Fruit fly (Drosophila melanogaster) whole organism, embryonic: Measurements from ENCODE around the gene mRpL32.

Experiments used
- Abd-B ChIP-seq: fragments of 200-800 bp; sonication (Bioruptor generic); optimal IDR thresholded peaks from 2 replicates; lab custom pipeline; 2018; ENCODE audit warnings: missing biosample characterization, mild to moderate bottlenecking, missing genetic modification characterization, moderate library complexity
- BEAF-32 ChIP-seq: fragments of 200-800 bp; sonication (Bioruptor generic); optimal IDR thresholded peaks from 3 replicates; lab custom pipeline; 2017; ENCODE audit warnings: missing biosample characterization, missing genetic modification characterization, mild to moderate bottlenecking, moderate library complexity, missing genetic modification reagents
- CG11085 ChIP-seq: fragments of 200-800 bp; sonication (Bioruptor generic); IDR thresholded peaks from 2 replicates; pipeline ENCODE4 v1.3.6; 2022; ENCODE audit warnings: missing biosample characterization, missing genetic modification characterization
- CG12155 ChIP-seq: fragments of 200-800 bp; sonication (Bioruptor generic); optimal IDR thresholded peaks from 3 replicates; lab custom pipeline; 2016; ENCODE audit warnings: missing biosample characterization, missing genetic modification characterization
- CG12769 ChIP-seq: fragments of 200-800 bp; sonication (Bioruptor generic); optimal IDR thresholded peaks from 2 replicates; lab custom pipeline; 2019; ENCODE audit warnings: missing biosample characterization, mild to moderate bottlenecking, missing genetic modification characterization, moderate library complexity
- CG14667 ChIP-seq: fragments of 200-800 bp; sonication (Bioruptor generic); IDR thresholded peaks from 2 replicates; pipeline ENCODE4 v1.3.6; 2022; ENCODE audit warnings: missing biosample characterization, missing genetic modification characterization
- CG14860 ChIP-seq: fragments of 200-800 bp; sonication (Bioruptor generic); IDR thresholded peaks from 3 replicates; pipeline ENCODE4 v1.3.6; 2022; ENCODE audit warnings: missing biosample characterization, missing genetic modification characterization; ENCODE audit not compliant: partially characterized antibody
- CG15269 ChIP-seq: fragments of 200-800 bp; sonication (Bioruptor generic); optimal IDR thresholded peaks from 2 replicates; lab custom pipeline; 2018; ENCODE audit warnings: missing biosample characterization, mild to moderate bottlenecking, missing genetic modification characterization, moderate library complexity
- CG1602 ChIP-seq: fragments of 200-800 bp; sonication (Bioruptor generic); optimal IDR thresholded peaks from 3 replicates; lab custom pipeline; 2016; ENCODE audit warnings: missing biosample characterization, missing genetic modification characterization
- CG17829 ChIP-seq: fragments of 200-800 bp; optimal IDR thresholded peaks from 2 replicates; lab custom pipeline; 2019; ENCODE audit warnings: missing biosample characterization, mild to moderate bottlenecking, missing genetic modification characterization, moderate library complexity
- CG2199 ChIP-seq: fragments of 200-800 bp; sonication (Bioruptor generic); IDR thresholded peaks from 3 replicates; pipeline ENCODE4 v1.3.6; 2022; ENCODE audit warnings: missing biosample characterization, missing genetic modification characterization
- CG34422 ChIP-seq: fragments of 200-800 bp; sonication (Bioruptor generic); IDR thresholded peaks from 3 replicates; pipeline ENCODE4 v1.3.6; 2022; ENCODE audit warnings: missing biosample characterization, missing genetic modification characterization
- CG42726 ChIP-seq: fragments of 200-800 bp; sonication (Bioruptor generic); IDR thresholded peaks from 2 replicates; pipeline ENCODE4 v1.3.6; 2022; ENCODE audit warnings: missing biosample characterization, missing genetic modification characterization; ENCODE audit not compliant: partially characterized antibody
- CG4617 ChIP-seq: fragments of 200-800 bp; sonication (Bioruptor generic); optimal IDR thresholded peaks from 3 replicates; lab custom pipeline; 2016; ENCODE audit warnings: missing biosample characterization, missing genetic modification characterization, borderline replicate concordance
- CG6813 ChIP-seq: fragments of 200-800 bp; sonication (Bioruptor generic); optimal IDR thresholded peaks from 2 replicates; lab custom pipeline; 2017; ENCODE audit warnings: missing biosample characterization, missing genetic modification characterization, mild to moderate bottlenecking, moderate library complexity, missing genetic modification reagents
- CG7963 ChIP-seq: fragments of 200-800 bp; sonication (Bioruptor generic); IDR thresholded peaks from 3 replicates; pipeline ENCODE4 v1.3.6; 2022; ENCODE audit warnings: missing biosample characterization, missing genetic modification characterization; ENCODE audit not compliant: partially characterized antibody
- Dip3 ChIP-seq: fragments of 200-800 bp; sonication (Bioruptor generic); optimal IDR thresholded peaks from 3 replicates; lab custom pipeline; 2016; ENCODE audit warnings: missing biosample characterization, missing genetic modification characterization
- Dll ChIP-seq: fragments of 200-800 bp; sonication (Bioruptor generic); IDR thresholded peaks from 4 replicates; pipeline ENCODE4 v1.3.6; 2022; ENCODE audit warnings: missing biosample characterization, missing genetic modification characterization; ENCODE audit not compliant: partially characterized antibody
- E2f2 ChIP-seq: fragments of 200-800 bp; sonication (Bioruptor generic); IDR thresholded peaks from 2 replicates; pipeline ENCODE4 v1.3.6; 2022; ENCODE audit warnings: missing biosample characterization, missing genetic modification characterization
- Fer2 ChIP-seq: fragments of 200-800 bp; sonication (Bioruptor generic); optimal IDR thresholded peaks from 2 replicates; lab custom pipeline; 2018; ENCODE audit warnings: missing biosample characterization, mild to moderate bottlenecking, missing genetic modification characterization, moderate library complexity
- HmgD ChIP-seq: fragments of 200-800 bp; sonication (Bioruptor generic); optimal IDR thresholded peaks from 3 replicates; lab custom pipeline; 2016; ENCODE audit warnings: missing biosample characterization, missing genetic modification characterization
- Hr51 ChIP-seq, 2 experiments: fragments of 200-800 bp; sonication (Bioruptor generic); optimal IDR thresholded peaks; 2 replicates in 1 of 2; 3 replicates in 1 of 2; lab custom pipeline; 2016 to 2018; ENCODE audit warnings: missing biosample characterization in 2 of 2, missing genetic modification characterization in 2 of 2, mild to moderate bottlenecking in 1 of 2, moderate library complexity in 1 of 2
- Lpt ChIP-seq: fragments of >200 bp; optimal IDR thresholded peaks from 2 replicates; lab custom pipeline; 2018; ENCODE audit warnings: missing biosample characterization, missing genetic modification characterization
- MESR4 ChIP-seq: fragments of 200-800 bp; sonication (Bioruptor generic); optimal IDR thresholded peaks from 2 replicates; lab custom pipeline; 2018; ENCODE audit warnings: missing biosample characterization, mild to moderate bottlenecking, missing genetic modification characterization, moderate library complexity
- Myb ChIP-seq: fragments of 200-800 bp; sonication (Bioruptor generic); optimal IDR thresholded peaks from 2 replicates; lab custom pipeline; 2016; ENCODE audit warnings: missing biosample characterization, missing genetic modification characterization
- NFAT ChIP-seq: fragments of 200-800 bp; sonication (Bioruptor generic); IDR thresholded peaks from 2 replicates; pipeline ENCODE4 v1.3.6; 2022; ENCODE audit warnings: missing biosample characterization, missing genetic modification characterization
- Nf-YC ChIP-seq: fragments of 200-800 bp; optimal IDR thresholded peaks from 3 replicates; lab custom pipeline; 2019; ENCODE audit warnings: missing biosample characterization, mild to moderate bottlenecking, missing genetic modification characterization, moderate library complexity
- Sin3A ChIP-seq: fragments of >200 bp; optimal IDR thresholded peaks from 2 replicates; lab custom pipeline; 2018
- Six4 ChIP-seq: fragments of 200-800 bp; sonication (Bioruptor generic); optimal IDR thresholded peaks from 2 replicates; lab custom pipeline; 2016; ENCODE audit warnings: missing biosample characterization, missing genetic modification characterization
- bbx ChIP-seq: fragments of 200-800 bp; sonication (Bioruptor generic); IDR thresholded peaks from 2 replicates; pipeline ENCODE4 v1.3.6; 2022; ENCODE audit warnings: missing biosample characterization, missing genetic modification characterization; ENCODE audit not compliant: partially characterized antibody
- bigmax ChIP-seq: fragments of 200-800 bp; sonication (Bioruptor generic); optimal IDR thresholded peaks from 2 replicates; lab custom pipeline; 2018; ENCODE audit warnings: missing biosample characterization, mild to moderate bottlenecking, missing genetic modification characterization
- crp ChIP-seq, 2 experiments: fragments of 200-800 bp; sonication (Bioruptor generic); optimal IDR thresholded peaks; 2 replicates in 1 of 2; 3 replicates in 1 of 2; lab custom pipeline; 2017; ENCODE audit warnings: missing biosample characterization in 2 of 2, missing genetic modification characterization in 2 of 2, mild to moderate bottlenecking in 1 of 2, moderate library complexity in 1 of 2
- dimm ChIP-seq: fragments of 200-800 bp; sonication (Bioruptor generic); IDR thresholded peaks from 2 replicates; pipeline ENCODE4 v1.3.6; 2022; ENCODE audit warnings: missing biosample characterization, missing genetic modification characterization
- dmrt11E ChIP-seq: fragments of 200-800 bp; sonication (Bioruptor generic); optimal IDR thresholded peaks from 3 replicates; lab custom pipeline; 2018; ENCODE audit warnings: missing biosample characterization, mild to moderate bottlenecking, missing genetic modification characterization, moderate library complexity
- dpn ChIP-seq, 2 experiments: fragments of 200-800 bp; sonication (Bioruptor generic); optimal IDR thresholded peaks; 3 replicates each; lab custom pipeline; 2016; ENCODE audit warnings: missing biosample characterization in 2 of 2, missing genetic modification characterization in 2 of 2
- fd102C ChIP-seq: fragments of 200-800 bp; sonication (Bioruptor generic); optimal IDR thresholded peaks from 2 replicates; lab custom pipeline; 2018; ENCODE audit warnings: missing biosample characterization, mild to moderate bottlenecking, missing genetic modification characterization, moderate library complexity
- fd3F ChIP-seq: fragments of 200-800 bp; sonication (Bioruptor generic); optimal IDR thresholded peaks from 2 replicates; lab custom pipeline; 2018; ENCODE audit warnings: missing biosample characterization, mild to moderate bottlenecking, missing genetic modification characterization, moderate library complexity
- gfzf ChIP-seq: fragments of 200-800 bp; sonication (Bioruptor generic); optimal IDR thresholded peaks from 2 replicates; lab custom pipeline; 2016; ENCODE audit warnings: missing biosample characterization, mild to moderate bottlenecking, missing genetic modification characterization, moderate library complexity
- gsb-n ChIP-seq: fragments of 200-800 bp; sonication (Bioruptor generic); optimal IDR thresholded peaks from 3 replicates; lab custom pipeline; 2018; ENCODE audit warnings: missing biosample characterization, mild to moderate bottlenecking, missing genetic modification characterization
- hb ChIP-seq: fragments of 200-800 bp; sonication (Bioruptor generic); IDR thresholded peaks from 3 replicates; pipeline ENCODE4 v1.3.6; 2022; ENCODE audit warnings: missing biosample characterization, missing genetic modification characterization; ENCODE audit not compliant: partially characterized antibody
- hbn ChIP-seq: fragments of 200-800 bp; sonication (Bioruptor generic); IDR thresholded peaks from 2 replicates; pipeline ENCODE4 v1.3.6; 2022; ENCODE audit warnings: missing biosample characterization, missing genetic modification characterization; ENCODE audit not compliant: partially characterized antibody
- p53 ChIP-seq: fragments of 200-800 bp; sonication (Bioruptor generic); optimal IDR thresholded peaks from 2 replicates; lab custom pipeline; 2016; ENCODE audit warnings: missing biosample characterization, missing genetic modification characterization
- pita ChIP-seq: fragments of 200-800 bp; sonication (Bioruptor generic); optimal IDR thresholded peaks from 2 replicates; lab custom pipeline; 2017; ENCODE audit warnings: missing biosample characterization, mild to moderate bottlenecking, missing genetic modification characterization
- sima ChIP-seq: fragments of 200-800 bp; sonication (Bioruptor generic); optimal IDR thresholded peaks from 2 replicates; lab custom pipeline; 2016; ENCODE audit warnings: missing biosample characterization, missing genetic modification characterization
- ssp ChIP-seq: fragments of 200-800 bp; sonication (Bioruptor generic); IDR thresholded peaks from 2 replicates; pipeline ENCODE4 v1.3.6; 2022; ENCODE audit warnings: missing biosample characterization, missing genetic modification characterization
- stc ChIP-seq: fragments of 200-800 bp; sonication (Bioruptor generic); IDR thresholded peaks from 2 replicates; pipeline ENCODE4 v1.3.6; 2022; ENCODE audit warnings: missing biosample characterization, missing genetic modification characterization
- tin ChIP-seq: fragments of 200-800 bp; sonication (Bioruptor generic); optimal IDR thresholded peaks from 3 replicates; lab custom pipeline; 2016; ENCODE audit warnings: missing biosample characterization, missing genetic modification characterization
- trem ChIP-seq: fragments of 200-800 bp; optimal IDR thresholded peaks from 3 replicates; lab custom pipeline; 2019; ENCODE audit warnings: missing biosample characterization, mild to moderate bottlenecking, missing genetic modification characterization, moderate library complexity
- vvl ChIP-seq: fragments of 200-800 bp; sonication (Bioruptor generic); IDR thresholded peaks from 2 replicates; pipeline ENCODE4 v1.3.6; 2022; ENCODE audit warnings: missing biosample characterization, missing genetic modification characterization
- wek ChIP-seq: fragments of 200-800 bp; sonication (Bioruptor generic); optimal IDR thresholded peaks from 3 replicates; lab custom pipeline; 2018; ENCODE audit warnings: missing biosample characterization, mild to moderate bottlenecking, missing genetic modification characterization, moderate library complexity

Gene mRpL32

DNA sequence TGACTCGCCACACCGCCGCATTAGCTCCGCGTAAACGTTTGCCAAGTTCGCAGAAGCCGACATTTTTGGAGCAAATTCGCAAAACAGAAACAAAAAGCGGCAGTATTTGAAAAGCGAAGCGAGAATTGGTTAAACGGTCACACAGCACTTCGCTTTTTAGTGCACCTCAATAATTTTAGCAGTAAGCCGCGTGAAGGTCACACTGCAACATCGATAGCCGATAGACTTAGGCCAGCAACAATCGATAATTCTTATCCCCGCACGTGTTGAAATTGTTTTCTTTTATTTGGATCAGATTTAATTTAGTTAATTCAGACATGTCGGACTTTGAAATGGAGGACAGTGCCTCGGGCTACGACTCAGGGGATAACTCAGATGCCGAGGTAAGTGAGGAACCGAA lies 39.4 kb upstream of the mRpL32 start, which contains the start of the genes Zwilch and CG1542 (continued):
- peak; percentile 78 for TF ChIP-seq Dll
- peak; percentile 57; the same call in 1 of the 2 replicates for TF ChIP-seq vvl (GFP tag; lab: Robert Waterston, UW)
- TF ChIP-seq CG7963: peak; percentile 74
- TF ChIP-seq Hr51 (GFP tag; optimal IDR thresholded peaks at IDR 0.05; lab: Kevin White, UChicago): no peak
- TF ChIP-seq CG17829 (tag; lab: Kevin White, UChicago): peak; percentile 41
- no peak for TF ChIP-seq CG12769 (tag; lab: Kevin White, UChicago)
- no peak for TF ChIP-seq tin (GFP tag; lab: Kevin White, UChicago)
- TF ChIP-seq Dip3 (GFP tag; lab: Kevin White, UChicago): no peak
- no peak for TF ChIP-seq Six4
- peak; percentile 46 for TF ChIP-seq bigmax (GFP tag; lab: Kevin White, UChicago)
- no peak for TF ChIP-seq CG15269 (tag; lab: Kevin White, UChicago)
- TF ChIP-seq CG6813 (GFP tag; lab: Kevin White, UChicago): no peak
- no peak for TF ChIP-seq CG14667 (GFP tag; lab: Robert Waterston, UW)
- TF ChIP-seq ssp (GFP tag; lab: Robert Waterston, UW): peak; percentile 34; the same call in 1 of the 2 replicates
- no peak for TF ChIP-seq Lpt (GFP tag; lab: Kevin White, UChicago)
- TF ChIP-seq CG34422 (GFP tag; lab: Robert Waterston, UW): no peak
- no peak for TF ChIP-seq fd102C (GFP tag; lab: Kevin White, UChicago)
- TF ChIP-seq crp (GFP tag; optimal IDR thresholded peaks at IDR 0.05; lab: Kevin White, UChicago): no peak
- TF ChIP-seq dmrt11E (tag; lab: Kevin White, UChicago): no peak
- TF ChIP-seq trem: peak; percentile 78
- TF ChIP-seq HmgD: peak; percentile 64
- TF ChIP-seq NFAT (GFP tag; lab: Robert Waterston, UW): no peak
- TF ChIP-seq bbx: peak; percentile 83
- TF ChIP-seq CG4617 (GFP tag; lab: Kevin White, UChicago): peak; percentile 65
- TF ChIP-seq dimm (GFP tag; lab: Robert Waterston, UW): no peak
- TF ChIP-seq stc (GFP tag; lab: Robert Waterston, UW): no peak
- no peak for TF ChIP-seq wek (GFP tag; lab: Kevin White, UChicago)
- TF ChIP-seq Sin3A (lab: Kevin White, UChicago): peak; percentile 58
- 0 out of 2 replicates have a peak, but pooled peaks have one; percentile 32 for TF ChIP-seq CG42726 (GFP tag; lab: Robert Waterston, UW)
- no peak for TF ChIP-seq gsb-n (tag; lab: Kevin White, UChicago)
- no peak for TF ChIP-seq fd3F
- no peak for TF ChIP-seq CG12155 (GFP tag; lab: Kevin White, UChicago)
- no peak for TF ChIP-seq pita
- TF ChIP-seq hb (GFP tag; lab: Robert Waterston, UW): peak; percentile 75; the same call in 2 of the 3 replicates
- no peak for TF ChIP-seq CG11085 (GFP tag; lab: Robert Waterston, UW)
- TF ChIP-seq CG14860 (GFP tag; lab: Robert Waterston, UW): peak; percentile 66
- no peak for TF ChIP-seq Nf-YC
- peak; percentile 78 for TF ChIP-seq hbn
- no peak for TF ChIP-seq sima (GFP tag; lab: Kevin White, UChicago)
- TF ChIP-seq BEAF-32 (GFP tag; lab: Kevin White, UChicago): peak; percentile 77
- TF ChIP-seq CG1602 (GFP tag; lab: Kevin White, UChicago): no peak
- no peak for TF ChIP-seq dpn (GFP tag; optimal IDR thresholded peaks at IDR 0.05; lab: Kevin White, UChicago)
- no peak for TF ChIP-seq p53 (GFP tag; lab: Kevin White, UChicago)
- TF ChIP-seq MESR4: peak; percentile 66
- TF ChIP-seq Fer2: no peak
- no peak for TF ChIP-seq CG2199
- peak; percentile 97 for TF ChIP-seq E2f2 (GFP tag; lab: Robert Waterston, UW)
- peak; percentile 92 for TF ChIP-seq gfzf (GFP tag; lab: Kevin White, UChicago)
- peak; percentile 73 for TF ChIP-seq Myb
- TF ChIP-seq Abd-B (GFP tag; lab: Kevin White, UChicago): peak; percentile 45
